Worm (Caenorhabditis elegans): Measurements from ENCODE around the gene Y54G2A.12.

The Y54G2A.12 gene

ce11 chrIV:2782793-2783540 is at the start of gene Y54G2A.12:
TSS of gene Y54G2A.12 (minus strand) at chrIV:2782843.
- TF ChIP-seq F49E8.2 (tag; optimal IDR thresholded peaks at IDR 0.05; ENCODE audit: borderline replicate concordance) (peak; percentile 61), nhr-25 (tag; optimal IDR thresholded peaks at IDR 0.05; ENCODE audit: borderline replicate concordance, insufficient read depth) (no peak), zip-2 (tag; optimal IDR thresholded peaks at IDR 0.05) (no peak), Y48G9A.11 (GFP tag; IDR thresholded peaks at IDR 0.05) (0 out of 2 replicates have a peak, but pooled peaks have one; percentile 46), ceh-20 (GFP tag; IDR thresholded peaks at IDR 0.05) (no peak), lin-1 (GFP tag; IDR thresholded peaks at IDR 0.05) (no peak), Y105C5A.15 (GFP tag; IDR thresholded peaks at IDR 0.05) (no peak), lin-13 (GFP tag; optimal IDR thresholded peaks at IDR 0.05) (no peak), dve-1 (tag; optimal IDR thresholded peaks at IDR 0.05; ENCODE audit: insufficient read depth) (no peak), fkh-10 (GFP tag; optimal IDR thresholded peaks at IDR 0.05) (no peak), daf-8 (GFP tag; IDR thresholded peaks at IDR 0.05) (no peak), T26A8.4 (GFP tag; IDR thresholded peaks at IDR 0.05) (no peak), pha-4 (GFP tag; IDR thresholded peaks at IDR 0.05) (no peak), pha-4 (tag; optimal IDR thresholded peaks at IDR 0.05) (no peak), ceh-28 (tag; optimal IDR thresholded peaks at IDR 0.05) (no peak), madf-5 (GFP tag; IDR thresholded peaks at IDR 0.05) (no peak)

ce11 chrIV:2826335-2826734 is 43.7 kb upstream of the Y54G2A.12 start:
- peak; percentile 5 for TF ChIP-seq nhr-28 (tag; optimal IDR thresholded peaks at IDR 0.05)
- TF ChIP-seq daf-16 (GFP tag; optimal IDR thresholded peaks at IDR 0.05), result no peak
- TF ChIP-seq daf-16 (tag; optimal IDR thresholded peaks at IDR 0.05), result peak; percentile 5
- no peak for TF ChIP-seq mdt-29 (GFP tag; IDR thresholded peaks at IDR 0.05)
- no peak for TF ChIP-seq ceh-28 (tag; optimal IDR thresholded peaks at IDR 0.05)
- peak; percentile 84 for TF ChIP-seq aha-1 (tag)
- peak; percentile 70 for TF ChIP-seq pqm-1 (tag; optimal IDR thresholded peaks at IDR 0.05)
- no peak for TF ChIP-seq lin-29 (GFP tag; IDR thresholded peaks at IDR 0.05)

DNA sequence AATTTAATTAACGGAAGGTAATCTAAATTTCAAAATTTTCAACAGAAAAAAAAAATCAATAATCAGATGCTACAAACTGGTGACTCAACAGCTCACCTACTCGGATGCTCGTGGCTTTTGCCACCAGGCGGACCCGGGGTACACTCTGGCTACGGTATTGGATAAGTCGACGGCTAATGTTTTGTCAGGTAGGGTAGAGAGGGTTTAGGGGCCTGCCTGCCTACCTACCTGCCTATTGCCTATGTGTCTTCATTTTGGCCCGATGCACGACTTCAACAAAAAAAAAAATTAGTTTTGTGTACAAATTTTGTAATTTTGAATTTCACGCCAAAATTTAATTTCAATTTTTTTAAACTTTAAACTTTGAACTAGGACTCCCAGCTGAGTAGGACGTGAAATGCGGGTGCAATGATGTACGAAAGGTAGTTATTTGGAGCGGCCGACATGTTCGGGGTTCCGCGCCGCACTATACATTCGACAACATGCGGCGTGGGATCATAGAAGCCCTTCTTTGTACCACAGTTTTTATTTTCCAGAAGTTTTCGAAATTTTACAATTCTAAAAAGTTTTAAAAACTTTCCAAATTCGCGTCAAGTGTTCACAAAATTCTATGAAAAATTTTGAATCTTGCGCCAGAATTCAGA is 42.9 kb upstream of the Y54G2A.12 start:
- TF ChIP-seq F37D6.2 (tag; optimal IDR thresholded peaks at IDR 0.05) (no peak), nhr-111 (GFP tag; optimal IDR thresholded peaks at IDR 0.05) (no peak), nhr-28 (tag; optimal IDR thresholded peaks at IDR 0.05) (no peak), ceh-62 (tag; optimal IDR thresholded peaks at IDR 0.05) (no peak), spr-3 (GFP tag; optimal IDR thresholded peaks at IDR 0.05) (no peak), nhr-42 (GFP tag; IDR thresholded peaks at IDR 0.05) (no peak), ama-1 (optimal IDR thresholded peaks at IDR 0.05) (no peak), mxl-3 (GFP tag; optimal IDR thresholded peaks at IDR 0.05) (no peak), Y48G9A.11 (GFP tag; IDR thresholded peaks at IDR 0.05) (no peak), snpc-4 (tag; optimal IDR thresholded peaks at IDR 0.05) (peak; percentile 72), sdz-12 (GFP tag; optimal IDR thresholded peaks at IDR 0.05) (peak; percentile 56), lin-1 (GFP tag; IDR thresholded peaks at IDR 0.05) (no peak), ZK337.2 (GFP tag; IDR thresholded peaks at IDR 0.05) (no peak), ztf-11 (tag; optimal IDR thresholded peaks at IDR 0.05) (no peak), F44E2.7 (GFP tag; IDR thresholded peaks at IDR 0.05) (no peak), ceh-28 (tag; optimal IDR thresholded peaks at IDR 0.05) (peak; percentile 20), nhr-10 (tag; optimal IDR thresholded peaks at IDR 0.05) (no peak)

DNA sequence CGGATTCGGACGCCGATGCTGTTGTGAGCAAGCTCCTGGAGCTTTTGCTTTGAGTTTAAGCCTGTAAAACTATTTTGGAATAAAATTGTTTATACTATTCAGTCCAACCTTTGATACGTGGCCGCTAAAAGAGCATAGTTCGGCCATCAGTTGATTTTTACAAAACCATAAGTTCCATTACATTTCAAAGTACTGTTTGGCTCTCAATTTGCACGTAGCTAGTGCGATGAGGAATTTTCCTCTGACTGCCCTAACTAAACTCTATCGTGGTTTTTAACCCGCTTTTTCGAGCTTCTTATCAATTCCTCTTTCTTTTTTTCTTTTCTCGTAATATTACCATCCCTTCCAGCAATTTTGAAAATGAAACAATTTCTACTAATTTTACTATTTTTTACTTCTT is 40.8 kb upstream of the Y54G2A.12 start, which contains the start of gene clec-80:
clec-80 (plus strand) TSS at position 301 of the 400 bp plus-strand sequence.
- TF ChIP-seq ctbp-1 (GFP tag; IDR thresholded peaks at IDR 0.05), result no peak
- no peak for TF ChIP-seq unc-62 (GFP tag; optimal IDR thresholded peaks at IDR 0.05 in 1 of 2)
- no peak for TF ChIP-seq unc-62 (tag; optimal IDR thresholded peaks at IDR 0.05)
- TF ChIP-seq pqm-1 (tag; optimal IDR thresholded peaks at IDR 0.05), result peak; percentile 43
